Worm (Caenorhabditis elegans): ENCODE measurements around the gene nhr-104.

ce11 chrIV:4760378-4761084, 28.0 kb downstream of the nhr-104 start, which contains the start of the genes memi-1 and cyp-31A3:
- no peak for TF ChIP-seq ztf-4 (tag; optimal IDR thresholded peaks at IDR 0.05)
- TF ChIP-seq snpc-4 (tag; optimal IDR thresholded peaks at IDR 0.05): no peak
- no peak for TF ChIP-seq egl-27 (tag; optimal IDR thresholded peaks at IDR 0.05)
- TF ChIP-seq nhr-11 (tag; optimal IDR thresholded peaks at IDR 0.05): no peak
- no peak for TF ChIP-seq elt-3 (tag; optimal IDR thresholded peaks at IDR 0.05)
- no peak for TF ChIP-seq pha-4 (tag; optimal IDR thresholded peaks at IDR 0.05)
- TF ChIP-seq nhr-23 (tag; optimal IDR thresholded peaks at IDR 0.05): no peak
- no peak for TF ChIP-seq ama-1 (optimal IDR thresholded peaks at IDR 0.05)
- TF ChIP-seq fkh-10 (GFP tag; optimal IDR thresholded peaks at IDR 0.05): no peak
- TF ChIP-seq aly-2 (tag; optimal IDR thresholded peaks at IDR 0.05): no peak
- TF ChIP-seq ceh-28 (tag; optimal IDR thresholded peaks at IDR 0.05): no peak
- no peak for TF ChIP-seq skn-1 (tag; optimal IDR thresholded peaks at IDR 0.05)
- no peak for TF ChIP-seq nhr-28 (tag; optimal IDR thresholded peaks at IDR 0.05)
- no peak for TF ChIP-seq ztf-11 (tag; optimal IDR thresholded peaks at IDR 0.05)
